Worm (Caenorhabditis elegans) whole organism, midembryonic: ENCODE results near the gene K08D10.13.

Experiments
- T22C8.4 ChIP-seq: fragments of 200-800 bp; sonication (Bioruptor generic); IDR thresholded peaks from 2 replicates; pipeline ENCODE4 v1.3.6; 2022; ENCODE audit warnings: missing genetic modification characterization, missing compliant biosample characterization
- cog-1 ChIP-seq: sonication (generic microtip); optimal IDR thresholded peaks from 2 replicates; lab custom pipeline; 2016; ENCODE audit warnings: missing genetic modification characterization, missing compliant biosample characterization
- flt-1 ChIP-seq: fragments of 200-800 bp; sonication (Bioruptor generic); IDR thresholded peaks from 2 replicates; pipeline ENCODE4 v1.3.6; 2022; ENCODE audit warnings: missing genetic modification characterization, missing compliant biosample characterization
- klf-2 ChIP-seq: fragments of 200-800 bp; sonication (Bioruptor generic); conservative IDR thresholded peaks from 2 replicates; pipeline ENCODE4 v1.3.6; 2022; ENCODE audit warnings: missing genetic modification reagents, missing genetic modification characterization, missing compliant biosample characterization
- med-1 ChIP-seq: sonication (generic microtip); optimal IDR thresholded peaks from 2 replicates; lab custom pipeline; 2017; ENCODE audit warnings: missing genetic modification characterization, mild to moderate bottlenecking, missing compliant biosample characterization, antibody characterized with exemption, missing genetic modification reagents; ENCODE audit not compliant: insufficient read depth
- ref-1 ChIP-seq: fragments of 200-800 bp; sonication (Bioruptor generic); conservative IDR thresholded peaks from 2 replicates; pipeline ENCODE4 v1.3.6; 2022; ENCODE audit warnings: missing genetic modification reagents, missing genetic modification characterization, missing compliant biosample characterization
- ztf-23 ChIP-seq: fragments of 200-800 bp; sonication (Bioruptor generic); IDR thresholded peaks from 2 replicates; pipeline ENCODE4 v1.3.6; 2022; ENCODE audit warnings: missing genetic modification reagents, missing genetic modification characterization, missing compliant biosample characterization
- ztf-29 ChIP-seq: fragments of 200-800 bp; sonication (Bioruptor generic); IDR thresholded peaks from 2 replicates; pipeline ENCODE4 v1.3.6; 2022; ENCODE audit warnings: missing genetic modification reagents, missing genetic modification characterization, missing compliant biosample characterization

ce11 chrIV:4140265-4140664 is 31.1 kb downstream of the K08D10.13 start, which contains the start of gene F49F1.18:
- TF ChIP-seq med-1 (GFP tag; lab: Kevin White, UChicago), result no peak
- no peak for TF ChIP-seq cog-1 (tag; lab: Kevin White, UChicago)
- no peak for TF ChIP-seq ztf-23 (GFP tag; lab: Robert Waterston, UW)
- no peak for TF ChIP-seq ref-1 (GFP tag; lab: Robert Waterston, UW)
- TF ChIP-seq klf-2 (GFP tag; lab: Robert Waterston, UW), result no peak
- TF ChIP-seq ztf-29 (GFP tag; lab: Robert Waterston, UW), result no peak
- TF ChIP-seq flt-1 (GFP tag; lab: Robert Waterston, UW), result no peak
- no peak for TF ChIP-seq T22C8.4
